Fruit fly (Drosophila melanogaster) whole organism, wandering third instar larva: Measurements from ENCODE around the gene CG10663.

Experiments used
- Abd-B ChIP-seq: fragments of >200 bp; optimal IDR thresholded peaks from 2 replicates; lab custom pipeline; 2017; ENCODE audit warnings: missing biosample characterization, missing genetic modification characterization
- CG32264 ChIP-seq: fragments of 200-800 bp; sonication (Bioruptor generic); optimal IDR thresholded peaks from 2 replicates; lab custom pipeline; 2016; ENCODE audit warnings: missing biosample characterization, missing genetic modification characterization
- CG9705 ChIP-seq: fragments of 200-800 bp; sonication (Bioruptor generic); optimal IDR thresholded peaks from 2 replicates; lab custom pipeline; 2018; ENCODE audit warnings: missing biosample characterization, mild to moderate bottlenecking, missing genetic modification characterization
- CrebA ChIP-seq: fragments of 200-800 bp; sonication (Bioruptor generic); optimal IDR thresholded peaks from 2 replicates; lab custom pipeline; 2016; ENCODE audit warnings: missing biosample characterization, mild to moderate bottlenecking, missing genetic modification characterization, borderline replicate concordance
- Dfd ChIP-seq: fragments of >200 bp; optimal IDR thresholded peaks from 2 replicates; lab custom pipeline; 2017; ENCODE audit warnings: missing biosample characterization, missing genetic modification characterization
- Dif ChIP-seq: fragments of 200-275, 200-300 bp; sonication (Bioruptor generic); optimal IDR thresholded peaks from 2 replicates; lab custom pipeline; 2018; ENCODE audit warnings: missing biosample characterization, missing genetic modification characterization; ENCODE audit not compliant: partially characterized antibody
- GATAd ChIP-seq: sonication (Bioruptor generic); optimal IDR thresholded peaks from 2 replicates; lab custom pipeline; 2016; ENCODE audit warnings: missing biosample characterization, missing genetic modification characterization
- HLH106 ChIP-seq: fragments of 200-800 bp; optimal IDR thresholded peaks from 3 replicates; lab custom pipeline; 2019; ENCODE audit warnings: missing biosample characterization, mild to moderate bottlenecking, missing genetic modification characterization, moderate library complexity
- Hnf4 ChIP-seq: fragments of 200-800 bp; sonication (Bioruptor generic); optimal IDR thresholded peaks from 2 replicates; lab custom pipeline; 2016; ENCODE audit warnings: missing biosample characterization, mild to moderate bottlenecking, missing genetic modification characterization
- Hr78 ChIP-seq: fragments of >200 bp; optimal IDR thresholded peaks from 2 replicates; lab custom pipeline; 2017; ENCODE audit warnings: missing biosample characterization, missing genetic modification characterization
- Hr83 ChIP-seq: fragments of 200-300 bp; sonication (Bioruptor generic); optimal IDR thresholded peaks from 2 replicates; lab custom pipeline; 2016; ENCODE audit warnings: missing biosample characterization, mild to moderate bottlenecking, missing genetic modification characterization, moderate library complexity; ENCODE audit not compliant: poor library complexity, severe bottlenecking
- Jra ChIP-seq: sonication (Bioruptor generic); optimal IDR thresholded peaks from 2 replicates; lab custom pipeline; 2016; ENCODE audit warnings: missing biosample characterization, missing genetic modification characterization
- Mio ChIP-seq: sonication (Bioruptor generic); optimal IDR thresholded peaks from 2 replicates; lab custom pipeline; 2016; ENCODE audit warnings: missing biosample characterization, missing genetic modification characterization
- Myc ChIP-seq: fragments of >200 bp; optimal IDR thresholded peaks from 2 replicates; lab custom pipeline; 2017
- N ChIP-seq: fragments of >200 bp; optimal IDR thresholded peaks from 2 replicates; lab custom pipeline; 2018; ENCODE audit warnings: missing biosample characterization, missing external identifiers, missing genetic modification characterization
- OdsH ChIP-seq: fragments of 200-800 bp; sonication (Bioruptor generic); optimal IDR thresholded peaks from 2 replicates; lab custom pipeline; 2016; ENCODE audit warnings: missing biosample characterization, mild to moderate bottlenecking, missing genetic modification characterization
- Rel ChIP-seq, 2 experiments: fragments of 200-800 bp; sonication (Bioruptor generic) in 1 of 2; optimal IDR thresholded peaks; 2 replicates in 1 of 2; 3 replicates in 1 of 2; lab custom pipeline; 2016 to 2019; ENCODE audit warnings: mild to moderate bottlenecking in 2 of 2, missing biosample characterization in 2 of 2, missing genetic modification characterization in 2 of 2, moderate library complexity in 1 of 2
- Sp1 ChIP-seq: fragments of 200-800 bp; sonication (Bioruptor generic); optimal IDR thresholded peaks from 3 replicates; lab custom pipeline; 2019; ENCODE audit warnings: missing biosample characterization, mild to moderate bottlenecking, missing genetic modification characterization, moderate library complexity
- Vsx2 ChIP-seq: fragments of 200-300, 225-300 bp; sonication (Bioruptor generic); optimal IDR thresholded peaks from 2 replicates; lab custom pipeline; 2018; ENCODE audit warnings: missing biosample characterization, missing genetic modification characterization; ENCODE audit not compliant: partially characterized antibody
- br ChIP-seq: fragments of 200-800 bp; sonication (Bioruptor generic); optimal IDR thresholded peaks from 2 replicates; lab custom pipeline; 2016; ENCODE audit warnings: missing biosample characterization, missing genetic modification characterization
- brk ChIP-seq: fragments of 200-800 bp; sonication (Bioruptor generic); optimal IDR thresholded peaks from 2 replicates; lab custom pipeline; 2016; ENCODE audit warnings: missing biosample characterization, mild to moderate bottlenecking, missing genetic modification characterization
- dmrt93B ChIP-seq: fragments of 200-800 bp; sonication (Bioruptor generic); optimal IDR thresholded peaks from 2 replicates; lab custom pipeline; 2018; ENCODE audit warnings: missing biosample characterization, mild to moderate bottlenecking, missing genetic modification characterization
- dsf ChIP-seq: sonication (Bioruptor generic); optimal IDR thresholded peaks from 2 replicates; lab custom pipeline; 2016; ENCODE audit warnings: missing biosample characterization, missing genetic modification characterization, borderline replicate concordance
- ey ChIP-seq: fragments of 200-800 bp; sonication (Bioruptor generic); optimal IDR thresholded peaks from 2 replicates; lab custom pipeline; 2016; ENCODE audit warnings: missing biosample characterization, missing genetic modification characterization
- h ChIP-seq: fragments of 200-800 bp; sonication (Bioruptor generic); optimal IDR thresholded peaks from 3 replicates; lab custom pipeline; 2016; ENCODE audit warnings: missing biosample characterization, mild to moderate bottlenecking, missing genetic modification characterization
- jim ChIP-seq: fragments of 175-275, 200-325 bp; sonication (Bioruptor generic); optimal IDR thresholded peaks from 2 replicates; lab custom pipeline; 2016; ENCODE audit warnings: missing biosample characterization, mild to moderate bottlenecking, missing genetic modification characterization
- pan ChIP-seq: fragments of >200 bp; optimal IDR thresholded peaks from 2 replicates; lab custom pipeline; 2017
- psq ChIP-seq: fragments of 200-800 bp; sonication (Bioruptor generic); optimal IDR thresholded peaks from 3 replicates; lab custom pipeline; 2017; ENCODE audit warnings: missing biosample characterization, mild to moderate bottlenecking, missing genetic modification characterization, moderate library complexity
- rgr ChIP-seq: fragments of 200-800 bp; sonication (Bioruptor generic); optimal IDR thresholded peaks from 3 replicates; lab custom pipeline; 2016; ENCODE audit warnings: missing biosample characterization, mild to moderate bottlenecking, missing genetic modification characterization
- sage ChIP-seq: fragments of 200-800 bp; sonication (Bioruptor generic); optimal IDR thresholded peaks from 2 replicates; lab custom pipeline; 2016; ENCODE audit warnings: missing biosample characterization, mild to moderate bottlenecking, missing genetic modification characterization
- sv ChIP-seq: fragments of 200-800 bp; sonication (Bioruptor generic); optimal IDR thresholded peaks from 3 replicates; lab custom pipeline; 2016; ENCODE audit warnings: missing biosample characterization, missing genetic modification characterization
- tai ChIP-seq: sonication (Bioruptor generic); optimal IDR thresholded peaks from 2 replicates; lab custom pipeline; 2016; ENCODE audit warnings: missing biosample characterization, missing genetic modification characterization
- usp ChIP-seq: fragments of >200 bp; optimal IDR thresholded peaks from 2 replicates; lab custom pipeline; 2017; ENCODE audit warnings: missing biosample characterization, missing genetic modification characterization
- woc ChIP-seq: sonication (Bioruptor generic); optimal IDR thresholded peaks from 2 replicates; lab custom pipeline; 2016; ENCODE audit warnings: missing biosample characterization, mild to moderate bottlenecking, missing genetic modification characterization

The CG10663 gene

dm6 chr3L:12482246-12482645, 2.6 kb downstream of the CG10663 start, which contains the start of gene CG33725:
Gene CG33725 (plus strand): TSS chr3L:12482609.
- no peak for TF ChIP-seq CrebA

- no peak for TF ChIP-seq Dif
- no peak for TF ChIP-seq Hr83 (GFP tag; lab: Kevin White, UChicago)
- no peak for TF ChIP-seq dsf
- no peak for TF ChIP-seq Mio (GFP tag; lab: Kevin White, UChicago)
These were observed 6.6 kb downstream of the CG10663 start for dm6 chr3L:12478229-12478628.

DNA sequence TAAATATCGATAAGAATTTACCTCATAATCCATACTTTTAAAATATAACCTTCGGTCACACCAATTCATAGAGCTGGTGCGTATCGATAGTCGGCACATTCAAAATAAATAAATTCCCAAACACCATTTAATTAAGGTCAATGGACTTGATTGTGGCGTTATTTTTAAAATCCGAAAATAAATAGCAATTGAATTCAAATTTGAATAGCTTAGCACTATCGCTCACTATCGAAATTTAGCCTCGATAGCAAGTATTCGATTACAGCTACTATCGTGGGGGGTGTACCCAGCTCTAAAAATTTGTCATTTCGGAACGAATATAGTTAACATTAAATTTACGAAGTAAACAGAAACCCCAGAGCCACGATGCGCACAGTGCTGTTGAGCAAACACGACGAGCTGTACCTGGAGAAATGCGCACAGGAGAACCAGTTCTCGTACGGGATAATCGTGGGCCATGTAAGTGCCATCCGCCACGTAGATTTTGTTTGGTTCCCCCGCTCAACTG, 13.3 kb downstream of the CG10663 start, which contains the start of gene CG10616:
Gene CG10616 (plus strand): TSS at position 258 of the 508 bp plus-strand sequence.
- TF ChIP-seq Jra (GFP tag; lab: Kevin White, UChicago) (peak; percentile 43), dmrt93B (GFP tag; lab: Kevin White, UChicago) (no peak), N (GFP tag; lab: Kevin White, UChicago) (no peak), rgr (no peak), woc (GFP tag; lab: Kevin White, UChicago) (no peak), br (GFP tag; lab: Kevin White, UChicago) (no peak), Dfd (GFP tag; lab: Kevin White, UChicago) (no peak), brk (GFP tag; lab: Kevin White, UChicago) (no peak), Rel (GFP tag; optimal IDR thresholded peaks at IDR 0.05; lab: Kevin White, UChicago) (no peak), Rel (tag; optimal IDR thresholded peaks at IDR 0.05; lab: Kevin White, UChicago) (peak; percentile 95), Abd-B (GFP tag; lab: Kevin White, UChicago) (no peak), GATAd (GFP tag; lab: Kevin White, UChicago) (no peak), CrebA (peak; percentile 18), Myc (no peak), psq (GFP tag; lab: Kevin White, UChicago) (no peak), Vsx2 (no peak), jim (no peak)

DNA sequence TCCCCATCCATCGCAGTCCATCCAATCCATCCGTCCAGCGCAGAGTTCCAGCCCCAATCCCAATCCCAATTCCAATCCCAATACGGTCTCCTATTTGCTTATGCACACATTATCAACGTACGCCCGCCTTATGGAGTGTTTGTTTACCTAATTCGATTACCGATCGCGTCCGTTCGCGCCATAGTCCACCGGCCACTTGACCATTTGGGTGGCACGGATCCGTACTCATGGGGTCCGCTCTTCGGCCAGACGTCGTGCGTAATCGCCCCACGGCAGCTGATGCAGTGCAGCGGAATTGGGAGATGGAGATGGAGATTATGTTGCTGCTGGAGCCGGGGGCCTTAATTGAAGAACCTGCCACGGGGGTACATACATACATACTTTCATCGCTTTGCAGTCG, 14.3 kb downstream of the CG10663 start:
- no peak for TF ChIP-seq rgr
- TF ChIP-seq Abd-B (GFP tag; lab: Kevin White, UChicago): no peak
- TF ChIP-seq CG32264: no peak
- no peak for TF ChIP-seq Dif
- TF ChIP-seq CG9705 (GFP tag; lab: Kevin White, UChicago): no peak
- TF ChIP-seq Sp1 (GFP tag; lab: Kevin White, UChicago): no peak
- TF ChIP-seq ey: no peak
- no peak for TF ChIP-seq woc (GFP tag; lab: Kevin White, UChicago)
- TF ChIP-seq N (GFP tag; lab: Kevin White, UChicago): no peak

DNA sequence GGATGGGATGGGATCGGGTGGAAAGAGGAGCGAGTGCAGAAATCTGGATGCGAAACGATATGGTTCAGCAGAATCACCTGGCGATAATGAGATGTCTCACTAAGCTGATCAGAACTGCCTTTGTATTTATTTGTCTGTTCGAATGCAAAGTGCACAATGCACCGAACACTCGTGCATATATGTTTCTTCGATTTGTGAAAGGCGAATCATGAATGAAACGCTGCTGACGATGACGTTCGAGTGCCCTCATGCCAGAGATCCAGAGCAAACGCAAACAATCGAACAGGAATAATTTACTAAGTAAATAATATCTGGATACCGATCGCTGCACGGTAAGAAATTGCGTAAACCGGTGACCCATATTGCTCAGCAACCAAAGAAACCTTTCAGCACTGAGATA, 15.2 kb downstream of the CG10663 start, which contains the start of gene CG32102:
Gene CG32102 (minus strand): TSS at position 101 of the 400 bp plus-strand sequence.
- TF ChIP-seq sage (GFP tag; lab: Kevin White, UChicago) (no peak), sv (GFP tag; lab: Kevin White, UChicago) (no peak), psq (GFP tag; lab: Kevin White, UChicago) (no peak), woc (GFP tag; lab: Kevin White, UChicago) (no peak), Sp1 (GFP tag; lab: Kevin White, UChicago) (no peak), N (GFP tag; lab: Kevin White, UChicago) (no peak), dmrt93B (GFP tag; lab: Kevin White, UChicago) (no peak), Abd-B (GFP tag; lab: Kevin White, UChicago) (no peak), usp (GFP tag; lab: Kevin White, UChicago) (no peak), ey (no peak), h (GFP tag; lab: Kevin White, UChicago) (no peak), Hr78 (no peak), HLH106 (no peak)

dm6 chr3L:12468016-12468415, 16.8 kb downstream of the CG10663 start, which contains the start of gene eyg:
Gene eyg (minus strand): TSS chr3L:12468021.
- TF ChIP-seq Hnf4 (GFP tag; lab: Kevin White, UChicago) (peak; percentile 23), Mio (GFP tag; lab: Kevin White, UChicago) (no peak), sv (GFP tag; lab: Kevin White, UChicago) (no peak), OdsH (GFP tag; lab: Kevin White, UChicago) (no peak), Dfd (GFP tag; lab: Kevin White, UChicago) (no peak), CG9705 (GFP tag; lab: Kevin White, UChicago) (no peak), Hr83 (GFP tag; lab: Kevin White, UChicago) (peak; percentile 57), woc (GFP tag; lab: Kevin White, UChicago) (no peak), Jra (GFP tag; lab: Kevin White, UChicago) (no peak), sage (GFP tag; lab: Kevin White, UChicago) (no peak), Rel (GFP tag; optimal IDR thresholded peaks at IDR 0.05; lab: Kevin White, UChicago) (no peak), Rel (tag; optimal IDR thresholded peaks at IDR 0.05; lab: Kevin White, UChicago) (peak; percentile 24), HLH106 (no peak), dmrt93B (GFP tag; lab: Kevin White, UChicago) (no peak), Sp1 (GFP tag; lab: Kevin White, UChicago) (no peak), brk (GFP tag; lab: Kevin White, UChicago) (peak; percentile 15), Hr78 (no peak), CG32264 (no peak), Dif (peak; percentile 66), jim (no peak), GATAd (GFP tag; lab: Kevin White, UChicago) (no peak), N (GFP tag; lab: Kevin White, UChicago) (no peak), psq (GFP tag; lab: Kevin White, UChicago) (peak; percentile 84), Abd-B (GFP tag; lab: Kevin White, UChicago) (no peak), tai (no peak), rgr (no peak), pan (lab: Kevin White, UChicago) (no peak), br (GFP tag; lab: Kevin White, UChicago) (peak; percentile 6), Vsx2 (peak; percentile 95)
